Worm (Caenorhabditis elegans): ENCODE measurements around the gene C08F1.6.

DNA sequence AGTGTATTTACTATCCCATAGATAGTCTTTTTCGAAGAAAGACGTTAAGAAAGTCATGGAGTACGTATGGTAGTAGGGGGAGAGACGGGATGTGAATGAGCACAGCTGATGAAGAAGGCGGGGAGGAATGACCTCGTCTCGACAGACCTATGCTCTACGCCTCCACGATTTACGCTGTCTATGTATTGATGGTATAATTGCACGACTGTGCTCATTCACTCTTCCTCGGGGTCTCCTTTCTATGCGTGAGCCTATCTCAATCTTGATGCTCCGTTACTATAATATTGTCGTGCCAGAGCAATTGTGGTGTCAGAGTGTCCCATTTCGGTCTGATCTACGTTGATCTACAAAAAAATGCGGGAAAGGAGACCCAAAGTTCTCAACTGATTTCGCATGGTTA lies 1.8 kb downstream of the C08F1.6 start, which contains the start of gene C08F1.10:
- TF ChIP-seq ref-1 (GFP tag; conservative IDR thresholded peaks at IDR 0.05) = no peak
- TF ChIP-seq med-1 (GFP tag; optimal IDR thresholded peaks at IDR 0.05; ENCODE audit: insufficient read depth) = no peak
- TF ChIP-seq tab-1 (GFP tag; IDR thresholded peaks at IDR 0.05) = no peak
